Worm (Caenorhabditis elegans): ENCODE data around the gene ZK938.10.

Gene ZK938.10

ce11 chrII:9850945-9851344 lies at the start of gene ZK938.10:
ZK938.10 (minus strand) TSS chrII:9851045.
- TF ChIP-seq unc-62 (GFP tag; optimal IDR thresholded peaks at IDR 0.05) (no peak), ets-5 (GFP tag; IDR thresholded peaks at IDR 0.05) (no peak), lin-13 (GFP tag; optimal IDR thresholded peaks at IDR 0.05) (no peak), nhr-90 (tag; optimal IDR thresholded peaks at IDR 0.05; ENCODE audit: poor library complexity) (no peak), nhr-76 (tag; optimal IDR thresholded peaks at IDR 0.05) (no peak), hlh-17 (GFP tag; optimal IDR thresholded peaks at IDR 0.05; ENCODE audit: borderline replicate concordance) (no peak), xbp-1 (tag; optimal IDR thresholded peaks at IDR 0.05) (no peak), aly-2 (tag; optimal IDR thresholded peaks at IDR 0.05) (no peak), fos-1 (tag; optimal IDR thresholded peaks at IDR 0.05) (no peak), lin-14 (GFP tag; optimal IDR thresholded peaks at IDR 0.05) (no peak), hlh-4 (tag; optimal IDR thresholded peaks at IDR 0.05) (no peak), rnt-1 (tag; optimal IDR thresholded peaks at IDR 0.05) (no peak), elt-3 (tag; optimal IDR thresholded peaks at IDR 0.05) (no peak), ces-1 (GFP tag; optimal IDR thresholded peaks at IDR 0.05) (no peak), sptf-1 (tag; optimal IDR thresholded peaks at IDR 0.05) (no peak), lin-39 (tag; optimal IDR thresholded peaks at IDR 0.05) (no peak)

- TF ChIP-seq nhr-11 (tag; optimal IDR thresholded peaks at IDR 0.05) (no peak), egl-13 (tag; optimal IDR thresholded peaks at IDR 0.05) (no peak)
These were observed 49.4 kb upstream of the ZK938.10 start, which contains the start of gene unc-4 for ce11 chrII:9900276-9900675. unc-4 (minus strand) TSS chrII:9900376.

- TF ChIP-seq sptf-1 (tag; optimal IDR thresholded peaks at IDR 0.05) (no peak), Y116A8C.19 (tag; optimal IDR thresholded peaks at IDR 0.05; ENCODE audit: borderline replicate concordance) (no peak), xbp-1 (tag; optimal IDR thresholded peaks at IDR 0.05) (no peak), ceh-63 (GFP tag; optimal IDR thresholded peaks at IDR 0.05) (no peak), nhr-20 (tag; optimal IDR thresholded peaks at IDR 0.05) (no peak), ceh-8 (GFP tag; optimal IDR thresholded peaks at IDR 0.05) (no peak), F16B12.6 (tag; optimal IDR thresholded peaks at IDR 0.05) (no peak), irx-1 (tag; optimal IDR thresholded peaks at IDR 0.05) (no peak), nhr-90 (tag; optimal IDR thresholded peaks at IDR 0.05; ENCODE audit: poor library complexity) (no peak), zag-1 (tag; optimal IDR thresholded peaks at IDR 0.05) (no peak), blmp-1 (tag; optimal IDR thresholded peaks at IDR 0.05) (no peak), snu-23 (GFP tag; optimal IDR thresholded peaks at IDR 0.05) (no peak), fkh-4 (tag; optimal IDR thresholded peaks at IDR 0.05; ENCODE audit: borderline replicate concordance) (no peak), fos-1 (tag; optimal IDR thresholded peaks at IDR 0.05) (no peak), elt-2 (tag; optimal IDR thresholded peaks at IDR 0.05) (no peak), lin-15B (tag; optimal IDR thresholded peaks at IDR 0.05) (no peak), nhr-76 (tag; optimal IDR thresholded peaks at IDR 0.05) (no peak)
These were observed 47.9 kb upstream of the ZK938.10 start for ce11 chrII:9898744-9899143.

- no peak for TF ChIP-seq skn-1 (tag; optimal IDR thresholded peaks at IDR 0.05)
- no peak for TF ChIP-seq aly-2 (tag; optimal IDR thresholded peaks at IDR 0.05)
These were observed 44.3 kb upstream of the ZK938.10 start for ce11 chrII:9895173-9895572.

- TF ChIP-seq lin-14 (GFP tag; optimal IDR thresholded peaks at IDR 0.05), result no peak
- no peak for TF ChIP-seq grh-1 (GFP tag; IDR thresholded peaks at IDR 0.05)
- no peak for TF ChIP-seq fkh-4 (tag; optimal IDR thresholded peaks at IDR 0.05; ENCODE audit: borderline replicate concordance)
- TF ChIP-seq ceh-8 (GFP tag; optimal IDR thresholded peaks at IDR 0.05), result no peak
- no peak for TF ChIP-seq C04F5.9 (tag; optimal IDR thresholded peaks at IDR 0.05)
- no peak for TF ChIP-seq lin-35 (GFP tag; optimal IDR thresholded peaks at IDR 0.05)
- TF ChIP-seq ceh-88 (GFP tag; IDR thresholded peaks at IDR 0.05), result no peak
- TF ChIP-seq hlh-4 (tag; optimal IDR thresholded peaks at IDR 0.05), result no peak
- no peak for TF ChIP-seq unc-130 (tag; optimal IDR thresholded peaks at IDR 0.05)
- TF ChIP-seq aly-2 (tag; optimal IDR thresholded peaks at IDR 0.05), result no peak
- TF ChIP-seq lin-15B (tag; optimal IDR thresholded peaks at IDR 0.05), result no peak
- TF ChIP-seq elt-3 (tag; optimal IDR thresholded peaks at IDR 0.05), result no peak
- TF ChIP-seq pax-3 (tag; optimal IDR thresholded peaks at IDR 0.05), result no peak
- TF ChIP-seq ama-1 (optimal IDR thresholded peaks at IDR 0.05), result no peak
- no peak for TF ChIP-seq nhr-28 (tag; optimal IDR thresholded peaks at IDR 0.05)
These were observed 43.6 kb upstream of the ZK938.10 start, which contains the start of gene F26C11.1 for ce11 chrII:9894435-9894834. F26C11.1 (plus strand) TSS chrII:9894735.

All from whole organism, L1 larva.